Fruit fly (Drosophila melanogaster) whole organism, embryonic: ENCODE measurements around the gene CG34453.

Experiments
- Antp ChIP-seq: fragments of 200-800 bp; sonication (Bioruptor generic); optimal IDR thresholded peaks from 3 replicates; lab custom pipeline; 2016; ENCODE audit warnings: missing biosample characterization, missing genetic modification characterization
- Atf6 ChIP-seq: fragments of 200-800 bp; sonication (Bioruptor generic); IDR thresholded peaks from 2 replicates; pipeline ENCODE4 v1.3.6; 2022; ENCODE audit warnings: missing biosample characterization, missing genetic modification characterization
- Blimp-1 ChIP-seq: fragments of 200-800 bp; sonication (Bioruptor generic); optimal IDR thresholded peaks from 3 replicates; lab custom pipeline; 2018; ENCODE audit warnings: missing biosample characterization, missing genetic modification characterization, mild to moderate bottlenecking, moderate library complexity, missing genetic modification reagents
- Bteb2 ChIP-seq: fragments of 200-800 bp; sonication (Bioruptor generic); optimal IDR thresholded peaks from 2 replicates; lab custom pipeline; 2016; ENCODE audit warnings: missing biosample characterization, missing genetic modification characterization
- CG11696 ChIP-seq: fragments of 200-800 bp; sonication (Bioruptor generic); IDR thresholded peaks from 2 replicates; pipeline ENCODE4 v1.3.6; 2022; ENCODE audit warnings: missing biosample characterization, missing genetic modification characterization
- CG12155 ChIP-seq: fragments of 200-800 bp; sonication (Bioruptor generic); optimal IDR thresholded peaks from 3 replicates; lab custom pipeline; 2016; ENCODE audit warnings: missing biosample characterization, missing genetic modification characterization
- CG12299 ChIP-seq: fragments of 200-800 bp; sonication (Bioruptor generic); optimal IDR thresholded peaks from 2 replicates; lab custom pipeline; 2018; ENCODE audit warnings: missing biosample characterization, mild to moderate bottlenecking, missing genetic modification characterization
- CG13296 ChIP-seq: fragments of 200-800 bp; sonication (Bioruptor generic); optimal IDR thresholded peaks from 3 replicates; lab custom pipeline; 2018; ENCODE audit warnings: missing biosample characterization, mild to moderate bottlenecking, missing genetic modification characterization
- CG14860 ChIP-seq: fragments of 200-800 bp; sonication (Bioruptor generic); IDR thresholded peaks from 3 replicates; pipeline ENCODE4 v1.3.6; 2022; ENCODE audit warnings: missing biosample characterization, missing genetic modification characterization; ENCODE audit not compliant: partially characterized antibody
- CG1529 ChIP-seq: fragments of 200-800 bp; sonication (Bioruptor generic); optimal IDR thresholded peaks from 3 replicates; lab custom pipeline; 2018; ENCODE audit warnings: missing biosample characterization, missing genetic modification characterization
- CG2678 ChIP-seq: fragments of 200-800 bp; sonication (Bioruptor generic); optimal IDR thresholded peaks from 3 replicates; lab custom pipeline; 2019; ENCODE audit warnings: missing biosample characterization, mild to moderate bottlenecking, missing genetic modification characterization, moderate library complexity
- CG31365 ChIP-seq: fragments of 200-800 bp; sonication (Bioruptor generic); optimal IDR thresholded peaks from 2 replicates; lab custom pipeline; 2018; ENCODE audit warnings: missing biosample characterization, mild to moderate bottlenecking, missing genetic modification characterization
- CG31441 ChIP-seq: fragments of 200-800 bp; sonication (Bioruptor generic); IDR thresholded peaks from 2 replicates; pipeline ENCODE4 v1.3.6; 2022; ENCODE audit warnings: missing biosample characterization, missing genetic modification characterization
- CG34224 ChIP-seq: fragments of 200-800 bp; sonication (Bioruptor generic); IDR thresholded peaks from 3 replicates; pipeline ENCODE4 v1.3.6; 2022; ENCODE audit warnings: missing biosample characterization, missing genetic modification characterization; ENCODE audit not compliant: partially characterized antibody
- CG7963 ChIP-seq: fragments of 200-800 bp; sonication (Bioruptor generic); IDR thresholded peaks from 3 replicates; pipeline ENCODE4 v1.3.6; 2022; ENCODE audit warnings: missing biosample characterization, missing genetic modification characterization; ENCODE audit not compliant: partially characterized antibody
- CG8290 ChIP-seq, 3 experiments: fragments of 200-800 bp; sonication (Bioruptor generic); optimal IDR thresholded peaks; 2 replicates each; lab custom pipeline; 2016 to 2019; ENCODE audit warnings: missing biosample characterization in 3 of 3, missing genetic modification characterization in 3 of 3, mild to moderate bottlenecking in 2 of 3, moderate library complexity in 1 of 3
- CHES-1-like ChIP-seq: fragments of 200-800 bp; sonication (Bioruptor generic); optimal IDR thresholded peaks from 2 replicates; lab custom pipeline; 2016; ENCODE audit warnings: missing biosample characterization, missing genetic modification characterization
- D19A ChIP-seq: fragments of 200-800 bp; optimal IDR thresholded peaks from 3 replicates; lab custom pipeline; 2019; ENCODE audit warnings: missing biosample characterization, mild to moderate bottlenecking, missing genetic modification characterization, moderate library complexity
- Dfd ChIP-seq, 2 experiments: fragments of >200 bp; optimal IDR thresholded peaks; 2 replicates each; lab custom pipeline; 2017; ENCODE audit warnings: missing biosample characterization in 2 of 2, missing genetic modification characterization in 2 of 2
- E2f1 ChIP-seq: fragments of 200-800 bp; sonication (Bioruptor generic); IDR thresholded peaks from 2 replicates; pipeline ENCODE4 v1.3.6; 2022; ENCODE audit warnings: missing biosample characterization, missing genetic modification characterization
- E2f2 ChIP-seq: fragments of 200-800 bp; sonication (Bioruptor generic); IDR thresholded peaks from 2 replicates; pipeline ENCODE4 v1.3.6; 2022; ENCODE audit warnings: missing biosample characterization, missing genetic modification characterization
- HmgD ChIP-seq: fragments of 200-800 bp; sonication (Bioruptor generic); optimal IDR thresholded peaks from 3 replicates; lab custom pipeline; 2016; ENCODE audit warnings: missing biosample characterization, missing genetic modification characterization
- Hsf ChIP-seq: fragments of 200-800 bp; sonication (Bioruptor generic); optimal IDR thresholded peaks from 3 replicates; lab custom pipeline; 2016; ENCODE audit warnings: missing biosample characterization, missing genetic modification characterization
- Lim3 ChIP-seq: fragments of 200-800 bp; sonication (Bioruptor generic); IDR thresholded peaks from 2 replicates; pipeline ENCODE4 v1.3.6; 2022; ENCODE audit warnings: missing biosample characterization, missing genetic modification characterization
- Lpt ChIP-seq: fragments of >200 bp; optimal IDR thresholded peaks from 2 replicates; lab custom pipeline; 2018; ENCODE audit warnings: missing biosample characterization, missing genetic modification characterization
- Scr ChIP-seq: fragments of 200-800 bp; sonication (Bioruptor generic); IDR thresholded peaks from 2 replicates; pipeline ENCODE4 v1.3.6; 2022; ENCODE audit warnings: missing biosample characterization, missing genetic modification characterization; ENCODE audit not compliant: partially characterized antibody
- Sox102F ChIP-seq: fragments of 200-800 bp; sonication (Bioruptor generic); optimal IDR thresholded peaks from 2 replicates; lab custom pipeline; 2018; ENCODE audit warnings: missing biosample characterization, mild to moderate bottlenecking, missing genetic modification characterization, moderate library complexity
- al ChIP-seq: fragments of 200-800 bp; sonication (Bioruptor generic); IDR thresholded peaks from 2 replicates; pipeline ENCODE4 v1.3.6; 2022; ENCODE audit warnings: missing biosample characterization, missing genetic modification characterization
- ap ChIP-seq: fragments of 200-800 bp; sonication (Bioruptor generic); IDR thresholded peaks from 2 replicates; pipeline ENCODE4 v1.3.6; 2022; ENCODE audit warnings: missing biosample characterization, missing genetic modification characterization
- ato ChIP-seq: fragments of 200-800 bp; sonication (Bioruptor generic); IDR thresholded peaks from 2 replicates; pipeline ENCODE4 v1.3.6; 2022; ENCODE audit warnings: missing biosample characterization, missing genetic modification characterization; ENCODE audit not compliant: partially characterized antibody
- cas ChIP-seq: fragments of 200-800 bp; sonication (Bioruptor generic); IDR thresholded peaks from 2 replicates; pipeline ENCODE4 v1.3.6; 2022; ENCODE audit warnings: missing biosample characterization, missing genetic modification characterization
- chif ChIP-seq, 2 experiments: fragments of 200-800 bp; sonication (Bioruptor generic); optimal IDR thresholded peaks; 3 replicates each; lab custom pipeline; 2016; ENCODE audit warnings: missing biosample characterization in 2 of 2, missing genetic modification characterization in 2 of 2
- dati ChIP-seq: fragments of 200-800 bp; sonication (Bioruptor generic); IDR thresholded peaks from 2 replicates; pipeline ENCODE4 v1.3.6; 2022; ENCODE audit warnings: missing biosample characterization, missing genetic modification characterization
- en ChIP-seq: fragments of 200-800 bp; sonication (Bioruptor generic); optimal IDR thresholded peaks from 2 replicates; lab custom pipeline; 2016; ENCODE audit warnings: missing biosample characterization, missing genetic modification characterization
- exex ChIP-seq: fragments of 200-800 bp; sonication (Bioruptor generic); optimal IDR thresholded peaks from 4 replicates; lab custom pipeline; 2018; ENCODE audit warnings: missing biosample characterization, mild to moderate bottlenecking, missing genetic modification characterization, moderate library complexity
- eyg ChIP-seq: fragments of 200-800 bp; sonication (Bioruptor generic); optimal IDR thresholded peaks from 3 replicates; lab custom pipeline; 2016; ENCODE audit warnings: missing biosample characterization, missing genetic modification characterization
- fd96Cb ChIP-seq: fragments of 200-800 bp; sonication (Bioruptor generic); optimal IDR thresholded peaks from 2 replicates; lab custom pipeline; 2018; ENCODE audit warnings: missing biosample characterization, mild to moderate bottlenecking, missing genetic modification characterization, moderate library complexity
- grn ChIP-seq: fragments of 200-800 bp; sonication (Bioruptor generic); optimal IDR thresholded peaks from 3 replicates; lab custom pipeline; 2017; ENCODE audit warnings: missing biosample characterization, missing genetic modification characterization
- lbe ChIP-seq: fragments of 200-800 bp; sonication (Bioruptor generic); optimal IDR thresholded peaks from 2 replicates; lab custom pipeline; 2016; ENCODE audit warnings: missing biosample characterization, mild to moderate bottlenecking, missing genetic modification characterization
- lov ChIP-seq, 2 experiments: fragments of 200-800 bp in 1 of 2; fragments of >200 bp in 1 of 2; sonication (Bioruptor generic) in 1 of 2; IDR thresholded peaks in 1 of 2; optimal IDR thresholded peaks in 1 of 2; 2 replicates in 1 of 2; 3 replicates in 1 of 2; pipeline versions ENCODE4 v1.3.6 to Lab custom; 2017 to 2022; ENCODE audit warnings: missing biosample characterization in 1 of 2, missing genetic modification characterization in 1 of 2
- odd ChIP-seq: fragments of 200-800 bp; sonication (Bioruptor generic); optimal IDR thresholded peaks from 2 replicates; lab custom pipeline; 2017; ENCODE audit warnings: missing biosample characterization, mild to moderate bottlenecking, missing genetic modification characterization
- pho ChIP-seq: fragments of 200-800 bp; sonication (Bioruptor generic); optimal IDR thresholded peaks from 2 replicates; lab custom pipeline; 2016; ENCODE audit warnings: missing biosample characterization, missing genetic modification characterization
- pita ChIP-seq: fragments of 200-800 bp; sonication (Bioruptor generic); optimal IDR thresholded peaks from 2 replicates; lab custom pipeline; 2017; ENCODE audit warnings: missing biosample characterization, mild to moderate bottlenecking, missing genetic modification characterization
- prd ChIP-seq, 3 experiments: fragments of >200 bp in 2 of 3; fragments of 200-800 bp in 1 of 3; sonication (Bioruptor generic) in 1 of 3; optimal IDR thresholded peaks in 2 of 3; IDR thresholded peaks in 1 of 3; 2 replicates in 2 of 3; 3 replicates in 1 of 3; pipeline versions ENCODE4 v1.3.6 to Lab custom; 2017 to 2022; ENCODE audit warnings: missing biosample characterization in 1 of 3, missing genetic modification characterization in 1 of 3
- psq ChIP-seq: fragments of 200-800 bp; sonication (Bioruptor generic); optimal IDR thresholded peaks from 2 replicates; lab custom pipeline; 2017; ENCODE audit warnings: missing biosample characterization, missing genetic modification characterization
- repo ChIP-seq: fragments of 200-800 bp; sonication (Bioruptor generic); optimal IDR thresholded peaks from 2 replicates; lab custom pipeline; 2016; ENCODE audit warnings: missing biosample characterization, missing genetic modification characterization
- sug ChIP-seq: fragments of 200-800 bp; optimal IDR thresholded peaks from 2 replicates; lab custom pipeline; 2019; ENCODE audit warnings: missing biosample characterization, mild to moderate bottlenecking, missing genetic modification characterization, moderate library complexity
- trh ChIP-seq: fragments of 200-800 bp; sonication (Bioruptor generic); optimal IDR thresholded peaks from 2 replicates; lab custom pipeline; 2016; ENCODE audit warnings: missing biosample characterization, missing genetic modification characterization
- unpg ChIP-seq: fragments of 200-800 bp; sonication (Bioruptor generic); optimal IDR thresholded peaks from 3 replicates; lab custom pipeline; 2018; ENCODE audit warnings: missing biosample characterization, mild to moderate bottlenecking, missing genetic modification characterization, moderate library complexity

Gene CG34453

DNA sequence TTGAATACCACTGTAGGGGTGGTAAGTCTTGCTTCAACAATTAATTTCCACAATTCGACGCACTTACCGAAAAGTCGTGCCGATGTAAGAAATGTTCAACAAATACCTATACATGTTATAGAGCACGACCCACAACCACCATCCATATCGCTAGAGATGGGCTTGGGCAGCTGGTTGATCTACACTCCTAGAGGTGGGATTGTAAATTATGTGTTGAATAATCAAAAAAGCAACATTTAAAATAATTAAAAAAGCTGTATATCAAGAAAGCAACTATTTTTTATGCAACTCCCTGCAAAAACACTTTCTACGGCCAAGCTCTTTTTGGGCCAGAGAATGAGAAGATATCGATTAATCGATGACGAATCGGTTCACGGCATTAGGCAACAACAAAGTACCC, 48.9 kb downstream of the CG34453 start, which contains the start of the genes CG34140, Mkp and Mtch (continued):
- peak; percentile 57 for TF ChIP-seq eyg (GFP tag; lab: Kevin White, UChicago)
- no peak for TF ChIP-seq CG31365 (tag; lab: Kevin White, UChicago)
- peak; percentile 74 for TF ChIP-seq trh (GFP tag; lab: Kevin White, UChicago)
- TF ChIP-seq cas = peak; percentile 77
- peak; percentile 93 for TF ChIP-seq lbe
- TF ChIP-seq grn = no peak
- TF ChIP-seq lov (optimal IDR thresholded peaks at IDR 0.05; lab: Kevin White, UChicago) = no peak
- TF ChIP-seq lov (GFP tag; IDR thresholded peaks at IDR 0.05; lab: Robert Waterston, UW) = peak; percentile 65; the same call in 1 of the 3 replicates
- TF ChIP-seq CG14860 (GFP tag; lab: Robert Waterston, UW) = peak; percentile 89
- TF ChIP-seq CHES-1-like (GFP tag; lab: Kevin White, UChicago) = peak; percentile 87
- peak; percentile 39 for TF ChIP-seq HmgD (GFP tag; lab: Kevin White, UChicago)
- TF ChIP-seq CG12155 (GFP tag; lab: Kevin White, UChicago) = peak; percentile 86
- TF ChIP-seq pita (GFP tag; lab: Kevin White, UChicago) = no peak
- peak; percentile 77 for TF ChIP-seq CG12299 (tag; lab: Kevin White, UChicago)
- TF ChIP-seq Antp (GFP tag; lab: Kevin White, UChicago) = peak; percentile 89
- TF ChIP-seq ato (GFP tag; lab: Robert Waterston, UW) = peak; percentile 73
- TF ChIP-seq CG31441 (GFP tag; lab: Robert Waterston, UW) = no peak
- peak; percentile 55 for TF ChIP-seq psq
- peak; percentile 77 for TF ChIP-seq E2f1
- TF ChIP-seq unpg (GFP tag; lab: Kevin White, UChicago) = no peak
- peak; percentile 89 for TF ChIP-seq Hsf (GFP tag; lab: Kevin White, UChicago)
- TF ChIP-seq al (GFP tag; lab: Robert Waterston, UW) = peak; percentile 73
- no peak for TF ChIP-seq Sox102F (GFP tag; lab: Kevin White, UChicago)
- TF ChIP-seq CG8290 (GFP tag; optimal IDR thresholded peaks at IDR 0.05; lab: Kevin White, UChicago) = peak; percentile 88
- peak in 1 of 2 experiments; percentile 66 for TF ChIP-seq CG8290 (tag; optimal IDR thresholded peaks at IDR 0.05; lab: Kevin White, UChicago)
- no peak for TF ChIP-seq dati
- TF ChIP-seq CG11696 (GFP tag; lab: Robert Waterston, UW) = 0 out of 2 replicates have a peak, but pooled peaks have one; percentile 39
- TF ChIP-seq repo (GFP tag; lab: Kevin White, UChicago) = peak; percentile 82
- no peak for TF ChIP-seq prd (optimal IDR thresholded peaks at IDR 0.05; lab: Kevin White, UChicago)
- TF ChIP-seq prd (GFP tag; IDR thresholded peaks at IDR 0.05; lab: Robert Waterston, UW) = peak; percentile 92
- TF ChIP-seq Dfd (GFP tag; optimal IDR thresholded peaks at IDR 0.05; lab: Kevin White, UChicago) = no peak
- peak; percentile 98 for TF ChIP-seq Scr (GFP tag; lab: Robert Waterston, UW)
- peak; percentile 64; the same call in 1 of the 2 replicates for TF ChIP-seq ap (GFP tag; lab: Robert Waterston, UW)
- TF ChIP-seq Atf6 (GFP tag; lab: Robert Waterston, UW) = peak; percentile 78
- peak; percentile 69 for TF ChIP-seq en
- peak; percentile 82 for TF ChIP-seq Bteb2 (GFP tag; lab: Kevin White, UChicago)
- TF ChIP-seq CG34224 (GFP tag; lab: Robert Waterston, UW) = peak; percentile 94
- TF ChIP-seq pho (GFP tag; lab: Kevin White, UChicago) = peak; percentile 91
- TF ChIP-seq chif (GFP tag; optimal IDR thresholded peaks at IDR 0.05; lab: Kevin White, UChicago) = peak; percentile 75 to 87
- TF ChIP-seq odd (GFP tag; lab: Kevin White, UChicago) = no peak
- TF ChIP-seq sug (tag; lab: Kevin White, UChicago) = no peak
- TF ChIP-seq CG1529 = no peak
- no peak for TF ChIP-seq CG2678
- TF ChIP-seq exex (tag; lab: Kevin White, UChicago) = no peak
- TF ChIP-seq Lim3 (GFP tag; lab: Robert Waterston, UW) = no peak
- TF ChIP-seq CG7963 (GFP tag; lab: Robert Waterston, UW) = peak; percentile 54; the same call in 2 of the 3 replicates
- TF ChIP-seq fd96Cb (tag; lab: Kevin White, UChicago) = peak; percentile 69
- no peak for TF ChIP-seq Blimp-1 (GFP tag; lab: Kevin White, UChicago)
- TF ChIP-seq CG13296 (GFP tag; lab: Kevin White, UChicago) = no peak
- no peak for TF ChIP-seq D19A (tag; lab: Kevin White, UChicago)
- TF ChIP-seq Lpt (GFP tag; lab: Kevin White, UChicago) = no peak
- TF ChIP-seq E2f2 (GFP tag; lab: Robert Waterston, UW) = peak; percentile 70
